Worm (Caenorhabditis elegans): ENCODE measurements around the gene eif-2Bgamma.

DNA sequence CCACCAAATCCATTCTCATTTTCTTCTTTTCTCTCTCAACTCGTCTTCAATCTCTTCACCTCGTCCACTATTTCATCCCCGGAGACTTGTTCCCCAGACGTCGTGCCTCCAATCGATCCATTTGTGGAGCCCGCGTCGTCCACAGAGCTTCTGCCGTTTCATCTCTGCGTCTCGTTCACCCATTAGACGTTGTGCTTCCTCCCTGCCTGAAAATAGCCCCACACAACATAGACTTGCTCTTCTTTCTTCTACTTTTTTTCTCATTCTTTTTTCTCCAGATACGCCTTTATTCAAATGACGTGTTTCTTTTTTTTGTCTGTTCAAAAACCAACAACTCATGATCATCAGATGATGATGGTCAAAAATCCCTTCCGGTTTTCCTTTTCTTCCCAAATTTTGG is 25.5 kb upstream of the eif-2Bgamma start:
- no peak for TF ChIP-seq rnt-1 (tag; optimal IDR thresholded peaks at IDR 0.05)
- no peak for TF ChIP-seq efl-3 (GFP tag; optimal IDR thresholded peaks at IDR 0.05)
- TF ChIP-seq snpc-4 (tag; optimal IDR thresholded peaks at IDR 0.05) = no peak
- peak; percentile 50 for TF ChIP-seq xbp-1 (tag; optimal IDR thresholded peaks at IDR 0.05)
- no peak for TF ChIP-seq hlh-4 (tag; optimal IDR thresholded peaks at IDR 0.05)
- peak in 1 of 2 experiments; percentile 41 for TF ChIP-seq lin-35 (GFP tag; optimal IDR thresholded peaks at IDR 0.05)
- TF ChIP-seq nhr-12 (tag; optimal IDR thresholded peaks at IDR 0.05) = no peak
- TF ChIP-seq unc-62 (GFP tag; optimal IDR thresholded peaks at IDR 0.05) = no peak
- TF ChIP-seq lin-39 (tag; optimal IDR thresholded peaks at IDR 0.05) = no peak
- no peak for TF ChIP-seq nhr-76 (tag; optimal IDR thresholded peaks at IDR 0.05)
- no peak for TF ChIP-seq dsc-1 (tag; optimal IDR thresholded peaks at IDR 0.05)
- no peak for TF ChIP-seq ama-1 (optimal IDR thresholded peaks at IDR 0.05)
- TF ChIP-seq lin-15B (tag; optimal IDR thresholded peaks at IDR 0.05) = no peak
- no peak for TF ChIP-seq elt-2 (tag; optimal IDR thresholded peaks at IDR 0.05)

Data from whole organism, L1 larva.